Fruit fly (Drosophila melanogaster): ENCODE data around the gene CG43861.

CG43861 gene

DNA sequence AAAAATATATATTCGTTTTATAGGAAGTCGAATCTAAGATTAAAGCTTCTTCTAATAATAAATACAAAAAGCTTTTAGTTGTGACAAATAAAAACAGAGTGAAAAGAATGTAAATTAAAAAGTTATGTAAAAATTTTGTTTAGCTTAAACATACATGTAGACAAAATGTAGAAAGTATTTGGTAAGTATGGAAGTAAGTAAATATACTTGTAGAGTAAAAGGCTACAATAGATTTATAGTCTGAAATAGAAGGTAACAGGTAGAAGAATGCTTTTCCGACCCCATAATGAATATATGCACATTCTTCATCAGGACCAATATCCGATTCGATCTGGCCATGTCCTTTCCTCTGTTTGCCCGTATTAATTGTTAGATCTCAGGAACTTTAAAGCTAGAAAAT, 7.3 kb upstream of the CG43861 start:
- TF ChIP-seq amos (GFP tag; IDR thresholded peaks at IDR 0.05; ENCODE audit: partially characterized antibody), result peak; percentile 46; the same call in 1 of the 2 replicates
- TF ChIP-seq sob (GFP tag; IDR thresholded peaks at IDR 0.05), result no peak
- TF ChIP-seq CG8388 (GFP tag; optimal IDR thresholded peaks at IDR 0.05), result no peak
- TF ChIP-seq cg (GFP tag; optimal IDR thresholded peaks at IDR 0.05), result no peak
- TF ChIP-seq CG10565 (GFP tag; optimal IDR thresholded peaks at IDR 0.05), result no peak
- peak; percentile 60 for TF ChIP-seq CTCF (GFP tag; optimal IDR thresholded peaks at IDR 0.05)
- TF ChIP-seq Bgb (GFP tag; IDR thresholded peaks at IDR 0.05; ENCODE audit: partially characterized antibody), result peak; percentile 60; the same call in 1 of the 2 replicates
- peak; percentile 38; the same call in 1 of the 3 replicates for TF ChIP-seq CG16813 (GFP tag; IDR thresholded peaks at IDR 0.05; ENCODE audit: partially characterized antibody)
- TF ChIP-seq CG15601 (tag; optimal IDR thresholded peaks at IDR 0.05), result peak; percentile 78
- TF ChIP-seq CG17829 (tag; optimal IDR thresholded peaks at IDR 0.05), result no peak

DNA sequence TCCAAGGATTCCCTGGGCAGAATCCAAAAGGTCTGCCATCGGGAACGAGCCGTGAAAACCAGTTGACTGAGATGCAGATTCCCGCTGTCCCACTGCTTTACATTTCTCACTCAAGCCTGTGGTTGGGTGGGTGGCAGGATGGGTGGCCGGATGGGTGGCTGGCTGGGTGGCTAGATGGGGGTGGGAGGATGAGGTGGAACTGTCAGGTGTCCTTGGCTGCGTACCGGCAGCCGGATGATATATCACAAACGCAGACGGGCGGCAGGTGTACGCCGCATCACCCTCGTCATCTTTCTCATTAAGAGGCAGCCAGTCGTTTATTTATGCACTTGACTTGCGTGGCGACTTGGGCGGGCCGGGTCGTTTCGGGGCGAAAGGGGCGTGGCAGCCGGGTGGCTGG, 3.0 kb upstream of the CG43861 start:
- no peak for TF ChIP-seq tgo (GFP tag; IDR thresholded peaks at IDR 0.05)
- TF ChIP-seq Fer2 (tag; optimal IDR thresholded peaks at IDR 0.05), result no peak
- TF ChIP-seq Med (GFP tag), result peak; percentile 10
- TF ChIP-seq unpg (GFP tag; optimal IDR thresholded peaks at IDR 0.05), result no peak

DNA sequence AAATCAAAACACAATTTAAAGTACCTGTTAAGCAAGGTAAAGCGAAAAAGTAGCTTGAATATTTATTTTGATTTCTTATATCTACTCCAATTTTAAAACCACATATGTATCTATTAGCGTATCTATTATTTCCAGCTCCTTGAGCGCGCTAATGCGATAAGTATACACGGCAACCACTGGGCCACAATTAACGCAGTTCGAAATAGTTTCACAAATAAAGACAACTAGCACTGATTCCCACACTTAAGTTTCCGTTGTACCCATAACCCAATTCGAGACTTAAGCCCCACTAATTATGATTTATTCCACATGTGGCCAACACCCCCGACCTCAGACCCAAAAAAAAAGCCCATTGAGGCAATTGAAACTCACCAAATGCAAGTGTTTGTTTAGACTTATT, 634 bp downstream of the CG43861 start:
- TF ChIP-seq Oaz (GFP tag; IDR thresholded peaks at IDR 0.05), result no peak
- no peak for TF ChIP-seq hth (optimal IDR thresholded peaks at IDR 0.05)
- peak; percentile 30 for TF ChIP-seq fd64A (GFP tag; optimal IDR thresholded peaks at IDR 0.05)
- no peak for TF ChIP-seq ac (GFP tag; optimal IDR thresholded peaks at IDR 0.05)
- no peak for TF ChIP-seq otp (GFP tag; IDR thresholded peaks at IDR 0.05)
- no peak for TF ChIP-seq Dbx (GFP tag; IDR thresholded peaks at IDR 0.05)
- peak; percentile 39 for TF ChIP-seq CG2678 (tag; optimal IDR thresholded peaks at IDR 0.05)
- TF ChIP-seq Bteb2 (GFP tag; optimal IDR thresholded peaks at IDR 0.05), result no peak
- TF ChIP-seq cas (GFP tag; IDR thresholded peaks at IDR 0.05), result no peak
- no peak for TF ChIP-seq ro (GFP tag; IDR thresholded peaks at IDR 0.05)
- TF ChIP-seq dmrt99B (tag; optimal IDR thresholded peaks at IDR 0.05), result peak; percentile 30
- 0 out of 2 replicates have a peak, but pooled peaks have one; percentile 51 for TF ChIP-seq Awh (GFP tag; IDR thresholded peaks at IDR 0.05)
- peak; percentile 45 for TF ChIP-seq Fer1 (GFP tag; optimal IDR thresholded peaks at IDR 0.05)
- no peak for TF ChIP-seq Myb (GFP tag; optimal IDR thresholded peaks at IDR 0.05)
- TF ChIP-seq en (GFP tag; optimal IDR thresholded peaks at IDR 0.05), result no peak
- TF ChIP-seq CG8765 (GFP tag; IDR thresholded peaks at IDR 0.05), result no peak
- peak; percentile 7 for TF ChIP-seq Blimp-1 (GFP tag; optimal IDR thresholded peaks at IDR 0.05)
- TF ChIP-seq Usf (GFP tag; optimal IDR thresholded peaks at IDR 0.05), result no peak
- no peak for TF ChIP-seq ase (GFP tag; IDR thresholded peaks at IDR 0.05)
- TF ChIP-seq MTF-1 (GFP tag; optimal IDR thresholded peaks at IDR 0.05; ENCODE audit: borderline replicate concordance), result peak; percentile 20
- no peak for TF ChIP-seq peb (GFP tag; IDR thresholded peaks at IDR 0.05)
- no peak for TF ChIP-seq CG32532 (GFP tag; IDR thresholded peaks at IDR 0.05)
- TF ChIP-seq tgo (GFP tag; IDR thresholded peaks at IDR 0.05), result no peak
- TF ChIP-seq CG1233 (GFP tag; optimal IDR thresholded peaks at IDR 0.05), result peak; percentile 19
- no peak for TF ChIP-seq CG12299 (tag; optimal IDR thresholded peaks at IDR 0.05)
- peak; percentile 64 for TF ChIP-seq ATbp (GFP tag; optimal IDR thresholded peaks at IDR 0.05)
- TF ChIP-seq Drgx (GFP tag; IDR thresholded peaks at IDR 0.05), result no peak
- no peak for TF ChIP-seq CG10366 (GFP tag; IDR thresholded peaks at IDR 0.05)
- TF ChIP-seq CG10431 (GFP tag; optimal IDR thresholded peaks at IDR 0.05), result peak; percentile 15
- no peak for TF ChIP-seq NfI (GFP tag; optimal IDR thresholded peaks at IDR 0.05)
- no peak for TF ChIP-seq gem (tag; optimal IDR thresholded peaks at IDR 0.05)
- no peak for TF ChIP-seq CG11723 (GFP tag; optimal IDR thresholded peaks at IDR 0.05)
- peak; percentile 6 for TF ChIP-seq CG17359 (tag; optimal IDR thresholded peaks at IDR 0.05)
- TF ChIP-seq stc (GFP tag; IDR thresholded peaks at IDR 0.05), result no peak
- TF ChIP-seq CG12104 (GFP tag; optimal IDR thresholded peaks at IDR 0.05), result no peak
- no peak for TF ChIP-seq CG17829 (tag; optimal IDR thresholded peaks at IDR 0.05)
- no peak for TF ChIP-seq CG6854 (GFP tag; optimal IDR thresholded peaks at IDR 0.05)

Measured in whole organism, embryonic.